Worm (Caenorhabditis elegans): ENCODE data around the gene pah-1.

ce11 chrII:8811825-8812224 lies 45.0 kb upstream of the pah-1 start:
- TF ChIP-seq aha-1 (tag) (no peak), jun-1 (tag; optimal IDR thresholded peaks at IDR 0.05) (no peak), skn-1 (tag; optimal IDR thresholded peaks at IDR 0.05) (no peak), pha-4 (GFP tag; IDR thresholded peaks at IDR 0.05) (no peak), pha-4 (tag; optimal IDR thresholded peaks at IDR 0.05) (no peak), ama-1 (optimal IDR thresholded peaks at IDR 0.05) (no peak), unc-130 (GFP tag; optimal IDR thresholded peaks at IDR 0.05) (no peak)
